Worm (Caenorhabditis elegans) whole organism, L1 larva: ENCODE data around the gene C08B6.6.

Experiments
- C04F5.9 ChIP-seq: sonication (generic microtip); optimal IDR thresholded peaks from 2 replicates; lab custom pipeline; 2016; ENCODE audit warnings: missing genetic modification characterization, missing compliant biosample characterization
- C16A3.4 ChIP-seq: fragments of 150-350 bp; optimal IDR thresholded peaks from 2 replicates; lab custom pipeline; 2014; ENCODE audit warnings: missing biosample characterization, missing genetic modification characterization
- fkh-10 ChIP-seq: sonication (generic microtip); optimal IDR thresholded peaks from 2 replicates; lab custom pipeline; 2017; ENCODE audit warnings: missing biosample characterization, missing genetic modification reagents, missing genetic modification characterization
- unc-62 ChIP-seq: fragments of 150-350 bp; optimal IDR thresholded peaks from 2 replicates; lab custom pipeline; 2014; ENCODE audit warnings: missing biosample characterization, missing genetic modification reagents, missing genetic modification characterization

DNA sequence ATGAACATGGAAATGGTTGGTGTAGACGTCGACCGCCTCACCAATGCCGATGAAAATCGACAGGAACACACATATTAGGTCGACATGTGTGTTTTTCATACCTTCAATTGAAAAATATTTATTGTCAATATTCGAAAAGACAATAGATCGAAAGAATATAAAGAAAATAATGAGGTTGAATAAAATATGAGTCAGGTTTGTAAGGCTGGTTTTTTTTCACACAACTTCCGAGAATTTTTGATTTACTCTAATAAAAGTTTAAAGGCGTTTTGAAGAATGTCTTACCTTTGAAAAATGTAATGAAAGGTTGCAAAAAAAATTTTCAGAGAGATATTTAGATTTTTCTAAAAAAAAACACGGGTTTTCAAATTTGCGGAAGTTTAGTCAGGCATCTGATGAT is 50.2 kb downstream of the C08B6.6 start, which contains the start of gene egl-3:
- TF ChIP-seq unc-62 (GFP tag; lab: Kevin White, UChicago) (no peak), C16A3.4 (tag; lab: Kevin White, UChicago) (no peak), fkh-10 (no peak), C04F5.9 (tag; lab: Kevin White, UChicago) (no peak)
